Fruit fly (Drosophila melanogaster) whole organism, pupa: ENCODE data around the gene Mlc1.

ENCODE experiments used
- Pif1B ChIP-seq: fragments of 200-800 bp; sonication (Bioruptor generic); optimal IDR thresholded peaks from 3 replicates; lab custom pipeline; 2016; ENCODE audit warnings: missing biosample characterization, missing genetic modification characterization
- Snoo ChIP-seq: fragments of 200-800 bp; sonication (Bioruptor generic); optimal IDR thresholded peaks from 3 replicates; lab custom pipeline; 2017; ENCODE audit warnings: missing biosample characterization, mild to moderate bottlenecking, missing genetic modification characterization, inconsistent platforms
- fd96Ca ChIP-seq: fragments of 200-800 bp; sonication (Bioruptor generic); IDR thresholded peaks from 3 replicates; pipeline ENCODE4 v1.3.6; 2022; ENCODE audit warnings: missing biosample characterization, missing genetic modification characterization

DNA sequence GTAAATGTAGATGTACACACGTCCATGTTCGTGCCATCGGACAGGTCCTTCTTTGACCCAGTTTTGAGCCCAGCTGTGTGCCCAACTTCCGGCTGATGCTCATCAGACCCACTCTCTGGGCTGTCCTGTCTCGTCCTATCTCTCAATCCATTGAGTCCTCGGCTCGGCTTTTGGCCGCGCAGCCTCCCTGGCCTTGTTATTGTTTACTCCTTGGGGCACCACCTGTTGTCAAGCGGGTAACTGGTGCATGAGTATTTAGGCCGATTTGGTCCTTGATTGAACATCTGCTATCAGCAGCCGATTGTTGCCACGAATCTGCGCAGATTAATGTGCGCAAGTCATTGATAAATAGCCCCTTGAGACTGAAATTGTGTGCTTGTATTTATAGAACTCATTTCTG, 1.4 kb upstream of the Mlc1 start:
- TF ChIP-seq Snoo (tag; lab: Kevin White, UChicago), result no peak
- no peak for TF ChIP-seq Pif1B (GFP tag; lab: Kevin White, UChicago)
- TF ChIP-seq fd96Ca (GFP tag; lab: Robert Waterston, UW), result no peak
